Fruit fly (Drosophila melanogaster) S2 (cell line): ENCODE measurements around the gene CG34106.

Experiments
- CG8478 ChIP-seq: fragments of >200 bp; optimal IDR thresholded peaks from 2 replicates; lab custom pipeline; 2018
- CTCF ChIP-seq, 2 experiments: fragments of >200 bp; optimal IDR thresholded peaks; 2 replicates each; lab custom pipeline; 2018

DNA sequence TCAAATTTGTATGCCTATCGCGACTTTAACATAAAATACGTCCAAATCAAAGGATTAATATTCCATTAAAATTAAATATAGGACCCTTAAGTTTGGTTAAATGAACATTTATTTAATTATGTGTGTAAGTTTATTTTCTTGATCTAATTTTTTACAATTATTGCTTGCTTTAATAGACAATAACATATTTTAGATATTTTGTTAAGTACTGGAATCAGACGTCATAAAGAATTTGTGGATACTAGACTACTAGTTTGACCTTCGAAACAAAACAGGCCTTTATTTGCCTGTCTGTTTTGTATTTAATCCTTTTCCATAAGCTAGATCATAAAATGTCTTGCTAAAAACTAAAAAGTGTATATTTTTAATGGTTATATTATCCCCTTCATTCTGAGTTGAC, 42.4 kb downstream of the CG34106 start, which contains the start of gene CG34169:
- TF ChIP-seq CTCF (optimal IDR thresholded peaks at IDR 0.05; lab: Kevin White, UChicago): no peak
- no peak for TF ChIP-seq CG8478 (lab: Kevin White, UChicago)
